Worm (Caenorhabditis elegans) whole organism, L4 larva: ENCODE measurements around the gene Y39A1C.1.

Experiments used
- ceh-44 ChIP-seq: fragments of 200-800 bp; sonication (Bioruptor generic); IDR thresholded peaks from 2 replicates; pipeline ENCODE4 v1.3.6; 2022; ENCODE audit warnings: missing genetic modification reagents, missing genetic modification characterization, missing compliant biosample characterization
- dmd-9 ChIP-seq: fragments of 200-800 bp; sonication (Bioruptor generic); IDR thresholded peaks from 2 replicates; pipeline ENCODE4 v1.3.6; 2022; ENCODE audit warnings: missing genetic modification reagents, missing genetic modification characterization, missing compliant biosample characterization
- fkh-10 ChIP-seq: fragments of 150-350 bp; optimal IDR thresholded peaks from 2 replicates; lab custom pipeline; 2014; ENCODE audit warnings: missing biosample characterization, missing genetic modification reagents, missing genetic modification characterization
- hlh-30 ChIP-seq: sonication (generic microtip); optimal IDR thresholded peaks from 2 replicates; lab custom pipeline; 2017; ENCODE audit warnings: antibody characterized with exemption, mild to moderate bottlenecking, missing genetic modification characterization, missing compliant biosample characterization; ENCODE audit not compliant: insufficient read depth
- jun-1 ChIP-seq: fragments of 150-350 bp; optimal IDR thresholded peaks from 2 replicates; lab custom pipeline; 2014; ENCODE audit warnings: missing biosample characterization, missing genetic modification reagents, missing genetic modification characterization
- mdt-29 ChIP-seq: fragments of 200-800 bp; sonication (Bioruptor generic); IDR thresholded peaks from 2 replicates; pipeline ENCODE4 v1.3.6; 2022; ENCODE audit warnings: missing genetic modification reagents, missing genetic modification characterization, missing compliant biosample characterization
- snpc-4 ChIP-seq: fragments of 150-350 bp; optimal IDR thresholded peaks from 2 replicates; lab custom pipeline; 2014; ENCODE audit warnings: missing biosample characterization, missing genetic modification characterization
- unc-62 ChIP-seq, 3 experiments: fragments of 150-350 bp in 1 of 3; sonication (generic microtip); optimal IDR thresholded peaks in 2 of 3; peaks in 1 of 3; 1 replicate in 1 of 3; 2 replicates in 2 of 3; lab custom pipeline; 2014 to 2017; ENCODE audit warnings: missing biosample characterization in 3 of 3, missing genetic modification characterization in 3 of 3, missing genetic modification reagents in 3 of 3, missing genotype in 1 of 3

DNA sequence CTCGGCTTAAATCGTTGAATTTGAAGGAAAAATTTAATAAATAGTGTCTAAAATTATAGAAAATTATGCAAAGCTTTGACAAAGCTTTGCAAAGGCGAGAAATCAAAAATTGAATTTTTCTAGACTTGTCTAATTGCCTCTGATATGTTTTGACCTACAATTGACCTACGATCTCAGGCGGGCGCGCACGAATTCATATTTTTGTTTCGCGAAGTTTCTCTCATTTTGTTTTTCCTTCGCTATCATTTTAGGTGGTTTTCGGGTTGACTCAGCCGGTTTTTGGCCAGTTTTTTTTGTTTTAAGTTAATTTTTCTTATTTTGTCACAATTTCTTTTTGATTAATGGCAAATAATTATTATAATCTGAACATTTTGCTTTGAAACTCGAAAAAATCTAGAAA is 48.0 kb upstream of the Y39A1C.1 start:
- TF ChIP-seq unc-62 (GFP tag; optimal IDR thresholded peaks at IDR 0.05 in 1 of 2; lab: Kevin White, UChicago): no peak
- TF ChIP-seq unc-62 (tag; optimal IDR thresholded peaks at IDR 0.05; lab: Kevin White, UChicago): no peak
- TF ChIP-seq ceh-44 (GFP tag; lab: Robert Waterston, UW): no peak
- TF ChIP-seq jun-1 (tag; lab: Kevin White, UChicago): no peak
- no peak for TF ChIP-seq hlh-30 (tag; lab: Kevin White, UChicago)
- no peak for TF ChIP-seq dmd-9 (GFP tag; lab: Robert Waterston, UW)
- TF ChIP-seq mdt-29: 0 out of 2 replicates have a peak, but pooled peaks have one; percentile 24
- no peak for TF ChIP-seq fkh-10 (GFP tag; lab: Kevin White, UChicago)
- no peak for TF ChIP-seq snpc-4 (tag; lab: Kevin White, UChicago)
